Worm (Caenorhabditis elegans) whole organism, late embryonic: ENCODE measurements around the gene F49F1.11.

Source experiments
- K09A11.1 ChIP-seq: sonication (generic microtip); optimal IDR thresholded peaks from 2 replicates; lab custom pipeline; 2017; ENCODE audit warnings: antibody characterized with exemption, mild to moderate bottlenecking, missing genetic modification characterization, missing compliant biosample characterization; ENCODE audit not compliant: insufficient read depth
- ceh-9 ChIP-seq: sonication (generic microtip); optimal IDR thresholded peaks from 2 replicates; lab custom pipeline; 2016; ENCODE audit warnings: mild to moderate bottlenecking, missing genetic modification characterization, inconsistent platforms, missing compliant biosample characterization

DNA sequence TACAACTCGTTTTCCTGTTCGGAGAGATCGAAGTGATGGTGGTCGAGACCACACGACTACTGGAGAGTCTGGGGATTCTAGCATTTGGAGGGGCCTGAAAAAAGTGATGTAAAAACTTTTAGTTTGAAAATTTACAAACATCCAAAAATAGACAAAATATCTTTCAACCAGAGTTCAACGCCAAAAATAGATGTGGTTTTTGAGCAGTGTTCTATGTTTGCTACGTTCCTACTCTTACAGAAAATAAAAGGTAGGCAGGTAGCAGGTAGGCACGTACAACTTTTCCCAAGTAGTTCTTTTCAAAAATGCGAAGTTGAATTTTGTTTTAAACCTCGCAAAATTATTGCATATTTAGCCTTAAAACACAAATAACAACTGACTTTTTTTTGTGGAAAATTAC is 28.8 kb downstream of the F49F1.11 start, which contains the start of gene F49F1.14:
- TF ChIP-seq K09A11.1, result no peak
- TF ChIP-seq ceh-9 (tag; lab: Kevin White, UChicago), result no peak
